Fruit fly (Drosophila melanogaster): ENCODE data around the gene CG31683.
"Not testable (repeated sequence)": the region's sequence is repeated elsewhere in the genome, so short reads cannot be mapped to it uniquely, and the experiment has no call there.

CG31683 gene

DNA sequence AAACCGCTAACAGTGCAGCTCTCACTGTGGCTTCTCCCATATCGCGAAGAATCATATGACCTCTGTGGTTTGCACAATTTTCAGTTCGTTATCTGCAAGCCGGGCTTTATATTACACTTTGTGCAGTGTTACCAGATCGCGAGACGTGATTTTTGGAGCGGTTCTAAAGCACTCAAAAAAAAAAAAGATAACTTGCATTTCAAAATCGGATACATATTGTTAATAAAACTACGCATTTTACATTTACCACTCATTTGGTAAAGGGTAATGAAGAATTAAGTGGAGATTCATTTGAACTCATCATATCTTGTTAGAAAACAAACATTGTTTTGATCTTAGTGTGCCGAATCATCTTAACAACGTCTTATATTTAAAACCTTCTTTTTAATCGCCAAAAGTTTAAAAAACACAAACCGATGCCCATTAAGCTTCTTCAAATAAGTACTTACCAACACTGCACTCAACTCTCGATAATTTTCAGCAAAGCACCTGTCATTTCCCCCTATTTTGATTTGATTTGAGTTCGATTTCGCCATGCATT, 13.6 kb upstream of the CG31683 start, which contains the start of gene CG2493:
Gene CG2493, minus strand, starts transcription at position 129 of the 541 bp plus-strand sequence.
- TF ChIP-seq cic (GFP tag; optimal IDR thresholded peaks at IDR 0.05) (no peak), CG1620 (GFP tag; optimal IDR thresholded peaks at IDR 0.05) (no peak), bab1 (GFP tag; optimal IDR thresholded peaks at IDR 0.05) (no peak), CG7045 (GFP tag; optimal IDR thresholded peaks at IDR 0.05) (no peak), CG12768 (GFP tag; optimal IDR thresholded peaks at IDR 0.05) (peak; percentile 20), Mnt (GFP tag; optimal IDR thresholded peaks at IDR 0.05) (no peak), ovo (GFP tag; optimal IDR thresholded peaks at IDR 0.05) (no peak), pad (GFP tag; optimal IDR thresholded peaks at IDR 0.05) (peak; percentile 29), Hr96 (GFP tag; optimal IDR thresholded peaks at IDR 0.05) (peak; percentile 15), CG7101 (tag; optimal IDR thresholded peaks at IDR 0.05) (no peak), CG11617 (GFP tag; optimal IDR thresholded peaks at IDR 0.05) (no peak), toe (GFP tag; optimal IDR thresholded peaks at IDR 0.05) (peak; percentile 21), CG14711 (tag; optimal IDR thresholded peaks at IDR 0.05) (peak; percentile 52), CG5204 (GFP tag; optimal IDR thresholded peaks at IDR 0.05) (no peak), tj (GFP tag; optimal IDR thresholded peaks at IDR 0.05) (peak; percentile 57), Crg-1 (GFP tag; optimal IDR thresholded peaks at IDR 0.05) (no peak), cnc (optimal IDR thresholded peaks at IDR 0.05) (no peak)

DNA sequence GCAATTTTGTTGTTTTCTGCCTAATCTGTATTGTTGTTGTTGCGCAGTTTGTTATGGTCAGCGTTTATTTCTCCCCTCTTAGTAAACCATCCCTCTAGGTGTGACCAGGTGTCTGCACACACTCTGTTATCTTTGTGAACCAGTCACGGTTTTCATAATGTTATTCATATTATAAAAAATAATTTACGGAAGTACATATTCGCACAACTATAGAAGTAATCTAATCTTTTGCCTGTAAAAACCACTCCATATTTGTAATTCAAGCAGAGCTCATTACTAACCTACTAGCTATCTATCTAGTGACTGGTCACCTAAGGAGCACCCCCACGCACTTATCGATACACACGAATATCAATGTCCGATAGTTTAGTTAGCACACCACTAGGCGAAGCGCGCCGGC, 9.2 kb upstream of the CG31683 start, which contains the start of the genes CG18858 and Cdc23:
Gene CG18858, minus strand, starts transcription at position 101 of the 400 bp plus-strand sequence.
Gene Cdc23, plus strand, starts transcription at position 368 of the 400 bp plus-strand sequence.
- TF ChIP-seq CG1620, bab1, ovo (GFP tag; optimal IDR thresholded peaks at IDR 0.05): not testable (repeated sequence)

DNA sequence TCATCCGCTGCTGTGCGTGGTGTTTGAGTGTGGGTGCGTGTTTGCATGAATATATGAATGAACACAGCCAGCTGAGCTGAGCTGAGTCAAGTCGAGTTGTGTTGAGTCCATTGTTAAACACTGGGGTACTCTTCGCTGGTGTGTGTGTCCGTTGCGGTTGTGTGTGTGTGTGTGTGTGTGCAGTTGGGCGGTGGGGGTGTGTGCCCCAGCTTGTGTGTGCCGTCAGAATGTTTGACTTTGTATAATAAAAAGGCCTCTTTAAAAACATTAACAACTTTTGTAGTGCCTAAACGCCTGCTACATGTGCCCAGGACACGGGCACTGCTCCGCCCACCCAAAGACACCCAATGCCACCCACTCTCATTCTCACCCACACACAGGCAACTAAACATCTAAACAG, 11.3 kb downstream of the CG31683 start:
- TF ChIP-seq CG5204 (GFP tag; optimal IDR thresholded peaks at IDR 0.05), result no peak
- no peak for TF ChIP-seq cic (GFP tag; optimal IDR thresholded peaks at IDR 0.05)
- no peak for TF ChIP-seq CG12768 (GFP tag; optimal IDR thresholded peaks at IDR 0.05)
- no peak for TF ChIP-seq kay (GFP tag; ENCODE audit: borderline replicate concordance)
- no peak for TF ChIP-seq CG11617 (GFP tag; optimal IDR thresholded peaks at IDR 0.05)
- TF ChIP-seq CG7101 (tag; optimal IDR thresholded peaks at IDR 0.05), result no peak
- no peak for TF ChIP-seq pad (GFP tag; optimal IDR thresholded peaks at IDR 0.05)
- no peak for TF ChIP-seq CG33017 (tag; optimal IDR thresholded peaks at IDR 0.05)
- no peak for TF ChIP-seq cnc (optimal IDR thresholded peaks at IDR 0.05)
- no peak for TF ChIP-seq CG7045 (GFP tag; optimal IDR thresholded peaks at IDR 0.05)
- no peak for TF ChIP-seq Clk (GFP tag; optimal IDR thresholded peaks at IDR 0.05)

DNA sequence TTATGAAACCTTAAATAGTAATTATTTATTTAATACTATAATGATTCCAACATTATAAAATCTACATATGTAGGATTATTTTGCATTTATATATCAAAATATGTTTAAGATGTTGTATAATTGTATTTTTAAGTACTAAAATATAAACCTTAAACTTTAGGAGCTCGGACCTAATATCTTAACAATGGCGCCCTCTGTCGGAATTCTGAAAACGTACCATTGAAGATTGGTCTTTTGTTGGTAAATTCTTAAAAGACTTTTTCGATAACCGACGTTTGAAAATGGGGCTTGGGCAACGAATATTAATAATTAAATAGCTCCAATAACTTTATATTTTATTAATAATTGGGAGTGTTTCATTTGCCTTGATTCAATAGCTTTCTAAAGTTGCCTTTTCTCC, 11.9 kb downstream of the CG31683 start:
- TF ChIP-seq Crg-1 (GFP tag; optimal IDR thresholded peaks at IDR 0.05) (no peak), bab1 (GFP tag; optimal IDR thresholded peaks at IDR 0.05) (no peak), cic (GFP tag; optimal IDR thresholded peaks at IDR 0.05) (no peak), Clk (GFP tag; optimal IDR thresholded peaks at IDR 0.05) (no peak), toe (GFP tag; optimal IDR thresholded peaks at IDR 0.05) (no peak), CG33017 (tag; optimal IDR thresholded peaks at IDR 0.05) (no peak), kay (GFP tag; ENCODE audit: borderline replicate concordance) (no peak), Mnt (GFP tag; optimal IDR thresholded peaks at IDR 0.05) (no peak), CG1620 (GFP tag; optimal IDR thresholded peaks at IDR 0.05) (no peak), tj (GFP tag; optimal IDR thresholded peaks at IDR 0.05) (no peak), pad (GFP tag; optimal IDR thresholded peaks at IDR 0.05) (no peak), CG12768 (GFP tag; optimal IDR thresholded peaks at IDR 0.05) (no peak), CG11617 (GFP tag; optimal IDR thresholded peaks at IDR 0.05) (no peak), CG7101 (tag; optimal IDR thresholded peaks at IDR 0.05) (no peak), CG5204 (GFP tag; optimal IDR thresholded peaks at IDR 0.05) (no peak), Hr96 (GFP tag; optimal IDR thresholded peaks at IDR 0.05) (no peak), cnc (optimal IDR thresholded peaks at IDR 0.05) (no peak), CG14711 (tag; optimal IDR thresholded peaks at IDR 0.05) (no peak), CG7045 (GFP tag; optimal IDR thresholded peaks at IDR 0.05) (no peak)

DNA sequence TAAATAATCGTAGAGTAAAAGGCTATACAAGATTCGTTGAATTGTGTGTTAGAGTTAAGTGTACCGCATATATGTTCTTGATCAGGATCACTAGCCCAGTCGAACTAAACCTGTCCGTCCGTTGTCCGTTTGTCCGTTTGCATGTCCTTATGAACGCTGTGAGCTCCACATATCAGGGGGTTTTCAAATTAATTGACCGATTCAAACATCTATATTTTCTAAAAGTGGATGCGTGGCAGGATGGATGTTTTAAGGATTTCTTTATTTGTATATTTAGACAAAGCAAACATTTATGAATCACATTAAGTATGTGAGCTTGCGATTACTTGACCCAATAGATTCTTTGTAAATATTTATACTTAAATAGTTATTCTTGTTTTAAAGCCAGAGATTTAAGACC, 14.6 kb downstream of the CG31683 start:
- no peak for TF ChIP-seq toe (GFP tag; optimal IDR thresholded peaks at IDR 0.05)
- TF ChIP-seq CG14711 (tag; optimal IDR thresholded peaks at IDR 0.05), result no peak
- no peak for TF ChIP-seq cnc (optimal IDR thresholded peaks at IDR 0.05)
- no peak for TF ChIP-seq CG33017 (tag; optimal IDR thresholded peaks at IDR 0.05)
- TF ChIP-seq Clk (GFP tag; optimal IDR thresholded peaks at IDR 0.05), result no peak
- TF ChIP-seq CG7045 (GFP tag; optimal IDR thresholded peaks at IDR 0.05), result no peak
- no peak for TF ChIP-seq ovo (GFP tag; optimal IDR thresholded peaks at IDR 0.05)
- no peak for TF ChIP-seq CG1620 (GFP tag; optimal IDR thresholded peaks at IDR 0.05)

DNA sequence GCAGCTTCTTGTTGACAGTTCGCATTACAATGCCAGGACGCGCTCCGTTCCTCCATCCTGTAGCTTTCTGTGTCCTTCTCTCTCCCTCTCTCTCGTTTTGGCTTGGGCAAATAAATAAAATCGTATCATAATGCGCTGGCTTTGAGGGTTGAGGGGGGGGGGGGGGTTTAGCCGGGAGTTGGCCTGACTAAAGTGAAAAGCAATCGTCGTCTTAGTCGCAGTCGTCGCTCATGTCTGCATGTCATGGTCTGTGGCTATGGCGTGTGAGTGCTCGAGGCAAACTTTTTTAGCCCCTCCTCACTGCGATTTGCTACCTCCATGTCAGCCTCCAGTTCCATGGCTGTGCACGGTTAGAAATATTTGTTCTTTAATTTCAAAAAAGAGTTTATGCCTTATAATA, 15.0 kb downstream of the CG31683 start:
- no peak for TF ChIP-seq ovo (GFP tag; optimal IDR thresholded peaks at IDR 0.05)
- TF ChIP-seq CG1620 (GFP tag; optimal IDR thresholded peaks at IDR 0.05), result no peak
- no peak for TF ChIP-seq CG7045 (GFP tag; optimal IDR thresholded peaks at IDR 0.05)
- TF ChIP-seq pad (GFP tag; optimal IDR thresholded peaks at IDR 0.05), result no peak
- TF ChIP-seq tj (GFP tag; optimal IDR thresholded peaks at IDR 0.05), result no peak
- TF ChIP-seq Mnt (GFP tag; optimal IDR thresholded peaks at IDR 0.05), result no peak

DNA sequence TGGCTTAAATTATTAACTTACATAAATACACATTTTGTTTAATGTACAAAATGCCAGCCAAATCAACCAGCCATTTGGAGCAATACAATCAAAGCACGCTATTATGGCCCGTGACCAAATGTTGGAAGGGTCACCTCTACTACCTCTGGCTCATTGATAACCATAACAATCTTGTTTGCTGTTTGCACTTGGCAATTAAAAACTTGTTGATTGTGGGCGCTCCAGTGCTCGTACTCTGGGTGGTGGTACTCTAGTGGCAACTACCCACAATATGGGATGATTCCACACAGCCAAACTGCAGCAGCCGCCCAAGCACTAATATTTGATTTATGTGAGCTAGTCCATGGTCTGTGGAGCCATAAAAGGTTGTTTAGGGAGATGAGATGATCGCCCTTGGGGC, 18.6 kb downstream of the CG31683 start:
- TF ChIP-seq CG7045 (GFP tag; optimal IDR thresholded peaks at IDR 0.05) (peak; percentile 40), Hr96 (GFP tag; optimal IDR thresholded peaks at IDR 0.05) (no peak), CG33017 (tag; optimal IDR thresholded peaks at IDR 0.05) (no peak), Crg-1 (GFP tag; optimal IDR thresholded peaks at IDR 0.05) (peak; percentile 41), CG11617 (GFP tag; optimal IDR thresholded peaks at IDR 0.05) (peak; percentile 30), cnc (optimal IDR thresholded peaks at IDR 0.05) (no peak), cic (GFP tag; optimal IDR thresholded peaks at IDR 0.05) (peak; percentile 66)

All from whole organism, adult.